Fruit fly (Drosophila melanogaster) whole organism, wandering third instar larva: ENCODE measurements around the gene Ppt2.
A peak's percentile ranks its signal among the peaks of the same experiment; 100 is the strongest.

Source experiments
- Abd-B ChIP-seq: fragments of >200 bp; optimal IDR thresholded peaks from 2 replicates; lab custom pipeline; 2017; ENCODE audit warnings: missing biosample characterization, missing genetic modification characterization
- CG9705 ChIP-seq: fragments of 200-800 bp; sonication (Bioruptor generic); optimal IDR thresholded peaks from 2 replicates; lab custom pipeline; 2018; ENCODE audit warnings: missing biosample characterization, mild to moderate bottlenecking, missing genetic modification characterization
- CrebA ChIP-seq: fragments of 200-800 bp; sonication (Bioruptor generic); optimal IDR thresholded peaks from 2 replicates; lab custom pipeline; 2016; ENCODE audit warnings: missing biosample characterization, mild to moderate bottlenecking, missing genetic modification characterization, borderline replicate concordance
- Dfd ChIP-seq: fragments of >200 bp; optimal IDR thresholded peaks from 2 replicates; lab custom pipeline; 2017; ENCODE audit warnings: missing biosample characterization, missing genetic modification characterization
- Dif ChIP-seq: fragments of 200-275, 200-300 bp; sonication (Bioruptor generic); optimal IDR thresholded peaks from 2 replicates; lab custom pipeline; 2018; ENCODE audit warnings: missing biosample characterization, missing genetic modification characterization; ENCODE audit not compliant: partially characterized antibody
- GATAd ChIP-seq: sonication (Bioruptor generic); optimal IDR thresholded peaks from 2 replicates; lab custom pipeline; 2016; ENCODE audit warnings: missing biosample characterization, missing genetic modification characterization
- HLH106 ChIP-seq: fragments of 200-800 bp; optimal IDR thresholded peaks from 3 replicates; lab custom pipeline; 2019; ENCODE audit warnings: missing biosample characterization, mild to moderate bottlenecking, missing genetic modification characterization, moderate library complexity
- Hnf4 ChIP-seq: fragments of 200-800 bp; sonication (Bioruptor generic); optimal IDR thresholded peaks from 2 replicates; lab custom pipeline; 2016; ENCODE audit warnings: missing biosample characterization, mild to moderate bottlenecking, missing genetic modification characterization
- Hr78 ChIP-seq: fragments of >200 bp; optimal IDR thresholded peaks from 2 replicates; lab custom pipeline; 2017; ENCODE audit warnings: missing biosample characterization, missing genetic modification characterization
- Hr83 ChIP-seq: fragments of 200-300 bp; sonication (Bioruptor generic); optimal IDR thresholded peaks from 2 replicates; lab custom pipeline; 2016; ENCODE audit warnings: missing biosample characterization, mild to moderate bottlenecking, missing genetic modification characterization, moderate library complexity; ENCODE audit not compliant: poor library complexity, severe bottlenecking
- Jra ChIP-seq: sonication (Bioruptor generic); optimal IDR thresholded peaks from 2 replicates; lab custom pipeline; 2016; ENCODE audit warnings: missing biosample characterization, missing genetic modification characterization
- Mio ChIP-seq: sonication (Bioruptor generic); optimal IDR thresholded peaks from 2 replicates; lab custom pipeline; 2016; ENCODE audit warnings: missing biosample characterization, missing genetic modification characterization
- Myc ChIP-seq: fragments of >200 bp; optimal IDR thresholded peaks from 2 replicates; lab custom pipeline; 2017
- N ChIP-seq: fragments of >200 bp; optimal IDR thresholded peaks from 2 replicates; lab custom pipeline; 2018; ENCODE audit warnings: missing biosample characterization, missing external identifiers, missing genetic modification characterization
- OdsH ChIP-seq: fragments of 200-800 bp; sonication (Bioruptor generic); optimal IDR thresholded peaks from 2 replicates; lab custom pipeline; 2016; ENCODE audit warnings: missing biosample characterization, mild to moderate bottlenecking, missing genetic modification characterization
- Rel ChIP-seq, 2 experiments: fragments of 200-800 bp; sonication (Bioruptor generic) in 1 of 2; optimal IDR thresholded peaks; 2 replicates in 1 of 2; 3 replicates in 1 of 2; lab custom pipeline; 2016 to 2019; ENCODE audit warnings: mild to moderate bottlenecking in 2 of 2, missing biosample characterization in 2 of 2, missing genetic modification characterization in 2 of 2, moderate library complexity in 1 of 2
- Sp1 ChIP-seq: fragments of 200-800 bp; sonication (Bioruptor generic); optimal IDR thresholded peaks from 3 replicates; lab custom pipeline; 2019; ENCODE audit warnings: missing biosample characterization, mild to moderate bottlenecking, missing genetic modification characterization, moderate library complexity
- Vsx2 ChIP-seq: fragments of 200-300, 225-300 bp; sonication (Bioruptor generic); optimal IDR thresholded peaks from 2 replicates; lab custom pipeline; 2018; ENCODE audit warnings: missing biosample characterization, missing genetic modification characterization; ENCODE audit not compliant: partially characterized antibody
- br ChIP-seq: fragments of 200-800 bp; sonication (Bioruptor generic); optimal IDR thresholded peaks from 2 replicates; lab custom pipeline; 2016; ENCODE audit warnings: missing biosample characterization, missing genetic modification characterization
- dsf ChIP-seq: sonication (Bioruptor generic); optimal IDR thresholded peaks from 2 replicates; lab custom pipeline; 2016; ENCODE audit warnings: missing biosample characterization, missing genetic modification characterization, borderline replicate concordance
- ey ChIP-seq: fragments of 200-800 bp; sonication (Bioruptor generic); optimal IDR thresholded peaks from 2 replicates; lab custom pipeline; 2016; ENCODE audit warnings: missing biosample characterization, missing genetic modification characterization
- foxo ChIP-seq, 2 experiments: fragments of 200-800 bp; sonication (Bioruptor generic); optimal IDR thresholded peaks; 2 replicates in 1 of 2; 3 replicates in 1 of 2; lab custom pipeline; 2016 to 2017; ENCODE audit warnings: missing biosample characterization in 2 of 2, missing genetic modification characterization in 2 of 2
- fru ChIP-seq: fragments of 200-800 bp; sonication (Bioruptor generic); optimal IDR thresholded peaks from 3 replicates; lab custom pipeline; 2016; ENCODE audit warnings: missing biosample characterization, mild to moderate bottlenecking, missing genetic modification characterization
- lola ChIP-seq: fragments of >200 bp; optimal IDR thresholded peaks from 2 replicates; lab custom pipeline; 2017; ENCODE audit warnings: missing biosample characterization, missing genetic modification characterization
- pan ChIP-seq: fragments of >200 bp; optimal IDR thresholded peaks from 2 replicates; lab custom pipeline; 2017
- psq ChIP-seq: fragments of 200-800 bp; sonication (Bioruptor generic); optimal IDR thresholded peaks from 3 replicates; lab custom pipeline; 2017; ENCODE audit warnings: missing biosample characterization, mild to moderate bottlenecking, missing genetic modification characterization, moderate library complexity
- rgr ChIP-seq: fragments of 200-800 bp; sonication (Bioruptor generic); optimal IDR thresholded peaks from 3 replicates; lab custom pipeline; 2016; ENCODE audit warnings: missing biosample characterization, mild to moderate bottlenecking, missing genetic modification characterization
- sv ChIP-seq: fragments of 200-800 bp; sonication (Bioruptor generic); optimal IDR thresholded peaks from 3 replicates; lab custom pipeline; 2016; ENCODE audit warnings: missing biosample characterization, missing genetic modification characterization
- tai ChIP-seq: sonication (Bioruptor generic); optimal IDR thresholded peaks from 2 replicates; lab custom pipeline; 2016; ENCODE audit warnings: missing biosample characterization, missing genetic modification characterization
- usp ChIP-seq: fragments of >200 bp; optimal IDR thresholded peaks from 2 replicates; lab custom pipeline; 2017; ENCODE audit warnings: missing biosample characterization, missing genetic modification characterization

Gene Ppt2

dm6 chr2L:11280090-11280489, at the start of gene Ppt2:
TSS of gene Ppt2 (plus strand) at chr2L:11280298.
- TF ChIP-seq Myc (peak; percentile 42), GATAd (GFP tag; lab: Kevin White, UChicago) (no peak), pan (lab: Kevin White, UChicago) (no peak), br (no peak), Jra (GFP tag; lab: Kevin White, UChicago) (no peak), OdsH (GFP tag; lab: Kevin White, UChicago) (no peak), Hnf4 (GFP tag; lab: Kevin White, UChicago) (no peak), Mio (GFP tag; lab: Kevin White, UChicago) (no peak), HLH106 (tag; lab: Kevin White, UChicago) (no peak), psq (GFP tag; lab: Kevin White, UChicago) (no peak), Vsx2 (GFP tag; lab: Kevin White, UChicago) (peak; percentile 99), dsf (GFP tag; lab: Kevin White, UChicago) (no peak), lola (GFP tag; lab: Kevin White, UChicago) (no peak), usp (GFP tag; lab: Kevin White, UChicago) (no peak), Rel (GFP tag; optimal IDR thresholded peaks at IDR 0.05; lab: Kevin White, UChicago) (no peak), Rel (tag; optimal IDR thresholded peaks at IDR 0.05; lab: Kevin White, UChicago) (peak; percentile 47), ey (GFP tag; lab: Kevin White, UChicago) (no peak), foxo (GFP tag; optimal IDR thresholded peaks at IDR 0.05; lab: Kevin White, UChicago) (no peak), rgr (GFP tag; lab: Kevin White, UChicago) (no peak), Sp1 (no peak), N (GFP tag; lab: Kevin White, UChicago) (no peak), sv (no peak), CrebA (no peak)

- TF ChIP-seq OdsH (GFP tag; lab: Kevin White, UChicago) (no peak), Dfd (GFP tag; lab: Kevin White, UChicago) (peak; percentile 96)
Observed at dm6 chr2L:11235534-11235933, 44.6 kb upstream of the Ppt2 start.

dm6 chr2L:11236364-11236763, 43.7 kb upstream of the Ppt2 start:
- TF ChIP-seq Dfd (GFP tag; lab: Kevin White, UChicago) = peak; percentile 91
- TF ChIP-seq lola (GFP tag; lab: Kevin White, UChicago) = no peak
- TF ChIP-seq Dif (GFP tag; lab: Kevin White, UChicago) = no peak
- no peak for TF ChIP-seq psq (GFP tag; lab: Kevin White, UChicago)
- no peak for TF ChIP-seq fru (GFP tag; lab: Kevin White, UChicago)

- TF ChIP-seq Hnf4 (GFP tag; lab: Kevin White, UChicago) = no peak
Observed at dm6 chr2L:11243912-11244311, 36.2 kb upstream of the Ppt2 start.

DNA sequence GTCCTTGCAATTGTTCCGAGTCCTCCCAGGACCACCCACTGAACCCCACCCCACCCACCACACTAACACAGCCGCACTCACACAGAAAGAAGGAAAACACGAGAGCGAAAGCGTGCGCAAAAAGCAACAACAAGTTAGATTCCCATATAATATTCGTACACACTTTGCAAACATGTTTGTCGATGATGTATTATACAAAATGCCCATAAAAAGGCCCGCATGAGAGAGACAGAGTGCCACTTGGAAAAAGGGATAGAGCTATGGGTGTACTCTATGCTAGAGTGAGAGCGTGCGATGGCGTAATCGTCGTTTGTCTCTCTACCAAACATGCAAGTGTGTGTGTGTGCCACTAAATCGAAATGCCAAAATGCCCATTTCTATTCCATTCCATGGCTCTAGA, 32.4 kb upstream of the Ppt2 start:
- TF ChIP-seq foxo (GFP tag; optimal IDR thresholded peaks at IDR 0.05; lab: Kevin White, UChicago) (no peak), Hr83 (GFP tag; lab: Kevin White, UChicago) (no peak), CrebA (no peak), ey (GFP tag; lab: Kevin White, UChicago) (no peak), sv (no peak), fru (GFP tag; lab: Kevin White, UChicago) (no peak), Abd-B (GFP tag; lab: Kevin White, UChicago) (no peak), CG9705 (GFP tag; lab: Kevin White, UChicago) (no peak), HLH106 (tag; lab: Kevin White, UChicago) (no peak), usp (GFP tag; lab: Kevin White, UChicago) (no peak), Hr78 (no peak), OdsH (GFP tag; lab: Kevin White, UChicago) (no peak), Mio (GFP tag; lab: Kevin White, UChicago) (no peak), tai (no peak)

DNA sequence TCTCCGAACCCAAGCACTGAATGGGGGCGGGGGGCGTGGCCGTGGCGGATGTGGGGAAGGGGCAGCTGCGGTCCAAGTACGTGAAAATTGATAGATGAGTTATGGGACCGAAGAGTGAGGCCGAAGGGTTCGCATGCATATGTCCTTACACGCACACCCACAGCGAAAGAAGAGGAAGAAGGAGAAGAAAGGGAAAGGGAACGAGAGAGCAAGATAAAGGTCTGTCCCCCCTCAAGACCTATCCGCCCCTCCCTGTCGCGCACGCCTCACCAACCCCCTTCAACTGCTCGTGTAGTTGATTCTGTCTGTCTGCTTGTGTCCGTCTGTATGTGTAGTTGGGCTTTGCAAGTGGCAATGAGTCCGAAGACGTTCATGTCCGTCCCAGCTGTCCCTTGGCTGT, 30.7 kb upstream of the Ppt2 start:
- TF ChIP-seq Dfd (GFP tag; lab: Kevin White, UChicago) (peak; percentile 47), sv (no peak), Abd-B (GFP tag; lab: Kevin White, UChicago) (no peak)
